Fruit fly (Drosophila melanogaster) whole organism, embryonic: ENCODE results near the gene MEP-1.

Experiments
- Atf-2 ChIP-seq: fragments of 200-800 bp; sonication (Bioruptor generic); optimal IDR thresholded peaks from 2 replicates; lab custom pipeline; 2016; ENCODE audit warnings: missing biosample characterization, missing genetic modification characterization
- BEAF-32 ChIP-seq: fragments of 200-800 bp; sonication (Bioruptor generic); optimal IDR thresholded peaks from 3 replicates; lab custom pipeline; 2017; ENCODE audit warnings: missing biosample characterization, missing genetic modification characterization, mild to moderate bottlenecking, moderate library complexity, missing genetic modification reagents
- CG11093 ChIP-seq: fragments of 200-800 bp; sonication (Bioruptor generic); IDR thresholded peaks from 3 replicates; pipeline ENCODE4 v1.3.6; 2022; ENCODE audit warnings: missing biosample characterization, missing genetic modification characterization
- CG11723 ChIP-seq: fragments of 200-800 bp; sonication (Bioruptor generic); optimal IDR thresholded peaks from 2 replicates; lab custom pipeline; 2017; ENCODE audit warnings: missing biosample characterization, mild to moderate bottlenecking, missing genetic modification characterization
- CG12104 ChIP-seq: fragments of 200-800 bp; sonication (Bioruptor generic); optimal IDR thresholded peaks from 3 replicates; lab custom pipeline; 2016; ENCODE audit warnings: missing biosample characterization, missing genetic modification characterization
- CG12299 ChIP-seq: fragments of 200-800 bp; sonication (Bioruptor generic); optimal IDR thresholded peaks from 2 replicates; lab custom pipeline; 2018; ENCODE audit warnings: missing biosample characterization, mild to moderate bottlenecking, missing genetic modification characterization
- CG12391 ChIP-seq: fragments of 200-800 bp; sonication (Bioruptor generic); optimal IDR thresholded peaks from 3 replicates; lab custom pipeline; 2018; ENCODE audit warnings: missing biosample characterization, mild to moderate bottlenecking, missing genetic modification characterization, moderate library complexity
- CG13123 ChIP-seq: fragments of 200-800 bp; sonication (Bioruptor generic); optimal IDR thresholded peaks from 2 replicates; lab custom pipeline; 2016; ENCODE audit warnings: missing biosample characterization, missing genetic modification characterization
- CG13894 ChIP-seq: fragments of 200-800 bp; sonication (Bioruptor generic); optimal IDR thresholded peaks from 3 replicates; lab custom pipeline; 2018; ENCODE audit warnings: missing biosample characterization, mild to moderate bottlenecking, missing genetic modification characterization, moderate library complexity
- CG15601 ChIP-seq: fragments of 200-800 bp; sonication (Bioruptor generic); optimal IDR thresholded peaks from 3 replicates; lab custom pipeline; 2019; ENCODE audit warnings: missing biosample characterization, mild to moderate bottlenecking, missing genetic modification characterization, moderate library complexity
- CG17361 ChIP-seq: fragments of 200-800 bp; sonication (Bioruptor generic); IDR thresholded peaks from 3 replicates; pipeline ENCODE4 v1.3.6; 2022; ENCODE audit warnings: missing biosample characterization, missing genetic modification characterization
- CG18262 ChIP-seq: fragments of 200-800 bp; optimal IDR thresholded peaks from 3 replicates; lab custom pipeline; 2019; ENCODE audit warnings: missing biosample characterization, mild to moderate bottlenecking, missing genetic modification characterization, moderate library complexity
- CG2129 ChIP-seq: fragments of 200-800 bp; sonication (Bioruptor generic); IDR thresholded peaks from 2 replicates; pipeline ENCODE4 v1.3.6; 2022; ENCODE audit warnings: missing biosample characterization, missing genetic modification characterization; ENCODE audit not compliant: partially characterized antibody
- CG30020 ChIP-seq: fragments of 200-800 bp; optimal IDR thresholded peaks from 2 replicates; lab custom pipeline; 2019; ENCODE audit warnings: missing biosample characterization, mild to moderate bottlenecking, missing genetic modification characterization, moderate library complexity
- CG42726 ChIP-seq: fragments of 200-800 bp; sonication (Bioruptor generic); IDR thresholded peaks from 2 replicates; pipeline ENCODE4 v1.3.6; 2022; ENCODE audit warnings: missing biosample characterization, missing genetic modification characterization; ENCODE audit not compliant: partially characterized antibody
- CG43689 ChIP-seq: fragments of 200-800 bp; sonication (Bioruptor generic); IDR thresholded peaks from 2 replicates; pipeline ENCODE4 v1.3.6; 2022; ENCODE audit warnings: missing biosample characterization, missing genetic modification characterization
- CG4820 ChIP-seq: fragments of 200-800 bp; sonication (Bioruptor generic); optimal IDR thresholded peaks from 3 replicates; lab custom pipeline; 2016; ENCODE audit warnings: missing biosample characterization, missing genetic modification characterization
- CG6854 ChIP-seq: fragments of 200-800 bp; sonication (Bioruptor generic); optimal IDR thresholded peaks from 3 replicates; lab custom pipeline; 2017; ENCODE audit warnings: missing biosample characterization, mild to moderate bottlenecking, missing genetic modification characterization
- CG8765 ChIP-seq: fragments of 200-800 bp; sonication (Bioruptor generic); IDR thresholded peaks from 2 replicates; pipeline ENCODE4 v1.3.6; 2022; ENCODE audit warnings: missing biosample characterization, missing genetic modification characterization
- CG9817 ChIP-seq: fragments of 200-800 bp; sonication (Bioruptor generic); optimal IDR thresholded peaks from 2 replicates; lab custom pipeline; 2018; ENCODE audit warnings: missing biosample characterization, mild to moderate bottlenecking, missing genetic modification characterization, moderate library complexity
- Dip2 ChIP-seq: fragments of 200-800 bp; sonication (Bioruptor generic); IDR thresholded peaks from 2 replicates; pipeline ENCODE4 v1.3.6; 2022; ENCODE audit warnings: missing biosample characterization, missing genetic modification characterization
- Doc2 ChIP-seq: fragments of 200-800 bp; sonication (Bioruptor generic); IDR thresholded peaks from 2 replicates; pipeline ENCODE4 v1.3.6; 2022; ENCODE audit warnings: missing biosample characterization, missing genetic modification characterization
- Elba2 ChIP-seq: fragments of 200-800 bp; sonication (Bioruptor generic); optimal IDR thresholded peaks from 3 replicates; lab custom pipeline; 2016; ENCODE audit warnings: missing biosample characterization, missing genetic modification characterization
- Ets65A ChIP-seq: fragments of 200-800 bp; sonication (Bioruptor generic); peaks from one replicate; lab custom pipeline; 2016; ENCODE audit warnings: missing biosample characterization, missing genetic modification characterization
- H2.0 ChIP-seq: fragments of 200-800 bp; sonication (Bioruptor generic); IDR thresholded peaks from 2 replicates; pipeline ENCODE4 v1.3.6; 2022; ENCODE audit warnings: missing biosample characterization, missing genetic modification characterization
- HLH4C ChIP-seq: fragments of 200-800 bp; sonication (Bioruptor generic); IDR thresholded peaks from 3 replicates; pipeline ENCODE4 v1.3.6; 2022; ENCODE audit warnings: missing biosample characterization, missing genetic modification characterization; ENCODE audit not compliant: partially characterized antibody
- HmgZ ChIP-seq: fragments of 200-800 bp; sonication (Bioruptor generic); optimal IDR thresholded peaks from 2 replicates; lab custom pipeline; 2018; ENCODE audit warnings: missing biosample characterization, mild to moderate bottlenecking, missing genetic modification characterization
- Hr78 ChIP-seq, 2 experiments: fragments of 200-800 bp in 1 of 2; fragments of >200 bp in 1 of 2; sonication (Bioruptor generic) in 1 of 2; optimal IDR thresholded peaks; 2 replicates each; lab custom pipeline; 2017 to 2019; ENCODE audit warnings: missing biosample characterization in 2 of 2, missing genetic modification characterization in 2 of 2, mild to moderate bottlenecking in 1 of 2, moderate library complexity in 1 of 2
- Lpt ChIP-seq: fragments of >200 bp; optimal IDR thresholded peaks from 2 replicates; lab custom pipeline; 2018; ENCODE audit warnings: missing biosample characterization, missing genetic modification characterization
- Mrtf ChIP-seq: fragments of 200-800 bp; sonication (Bioruptor generic); IDR thresholded peaks from 3 replicates; pipeline ENCODE4 v1.3.6; 2022; ENCODE audit warnings: missing biosample characterization, missing genetic modification characterization
- Pdp1 ChIP-seq, 2 experiments: fragments of 200-800 bp; sonication (Bioruptor generic); optimal IDR thresholded peaks; 3 replicates each; lab custom pipeline; 2016; ENCODE audit warnings: missing biosample characterization in 2 of 2, missing genetic modification characterization in 2 of 2, mild to moderate bottlenecking in 1 of 2, moderate library complexity in 1 of 2
- Sin3A ChIP-seq: fragments of >200 bp; optimal IDR thresholded peaks from 2 replicates; lab custom pipeline; 2018
- Sox102F ChIP-seq: fragments of 200-800 bp; sonication (Bioruptor generic); optimal IDR thresholded peaks from 2 replicates; lab custom pipeline; 2018; ENCODE audit warnings: missing biosample characterization, mild to moderate bottlenecking, missing genetic modification characterization, moderate library complexity
- amos ChIP-seq: fragments of 200-800 bp; sonication (Bioruptor generic); IDR thresholded peaks from 2 replicates; pipeline ENCODE4 v1.3.6; 2022; ENCODE audit warnings: missing biosample characterization, missing genetic modification characterization; ENCODE audit not compliant: partially characterized antibody
- bowl ChIP-seq: fragments of 200-800 bp; sonication (Bioruptor generic); IDR thresholded peaks from 2 replicates; pipeline ENCODE4 v1.3.6; 2022; ENCODE audit warnings: missing biosample characterization, missing genetic modification characterization
- chn ChIP-seq: fragments of 200-800 bp; sonication (Bioruptor generic); optimal IDR thresholded peaks from 2 replicates; lab custom pipeline; 2016; ENCODE audit warnings: missing biosample characterization, missing genetic modification characterization
- da ChIP-seq: fragments of 200-800 bp; sonication (Bioruptor generic); optimal IDR thresholded peaks from 2 replicates; lab custom pipeline; 2016; ENCODE audit warnings: missing biosample characterization, missing genetic modification characterization
- dan ChIP-seq: fragments of 200-800 bp; sonication (Bioruptor generic); IDR thresholded peaks from 2 replicates; pipeline ENCODE4 v1.3.6; 2022; ENCODE audit warnings: missing biosample characterization, missing genetic modification characterization
- fd64A ChIP-seq: fragments of 200-800 bp; sonication (Bioruptor generic); optimal IDR thresholded peaks from 3 replicates; lab custom pipeline; 2018; ENCODE audit warnings: missing biosample characterization, mild to moderate bottlenecking, missing genetic modification characterization
- fru ChIP-seq: fragments of >200 bp; optimal IDR thresholded peaks from 2 replicates; lab custom pipeline; 2017
- ftz-f1 ChIP-seq: fragments of 200-800 bp; sonication (Bioruptor generic); optimal IDR thresholded peaks from 2 replicates; lab custom pipeline; 2016; ENCODE audit warnings: missing biosample characterization, missing genetic modification characterization
- fu2 ChIP-seq: fragments of 200-800 bp; sonication (Bioruptor generic); optimal IDR thresholded peaks from 2 replicates; lab custom pipeline; 2016; ENCODE audit warnings: missing biosample characterization, missing genetic modification characterization
- h ChIP-seq: fragments of >200 bp; optimal IDR thresholded peaks from 2 replicates; lab custom pipeline; 2017
- jumu ChIP-seq: fragments of 200-800 bp; sonication (Bioruptor generic); optimal IDR thresholded peaks from 3 replicates; lab custom pipeline; 2016; ENCODE audit warnings: missing biosample characterization, missing genetic modification characterization
- klu ChIP-seq: fragments of 200-800 bp; sonication (Bioruptor generic); IDR thresholded peaks from 2 replicates; pipeline ENCODE4 v1.3.6; 2022; ENCODE audit warnings: missing biosample characterization, missing genetic modification characterization
- pb ChIP-seq: fragments of 200-800 bp; sonication (Bioruptor generic); optimal IDR thresholded peaks from 3 replicates; lab custom pipeline; 2016; ENCODE audit warnings: missing biosample characterization, missing genetic modification characterization
- ranshi ChIP-seq: fragments of 200-800 bp; sonication (Bioruptor generic); IDR thresholded peaks from 2 replicates; pipeline ENCODE4 v1.3.6; 2022; ENCODE audit warnings: missing biosample characterization, missing genetic modification characterization
- rib ChIP-seq: fragments of 200-800 bp; sonication (Bioruptor generic); IDR thresholded peaks from 2 replicates; pipeline ENCODE4 v1.3.6; 2022; ENCODE audit warnings: missing biosample characterization, missing genetic modification characterization
- sob ChIP-seq: fragments of 200-800 bp; sonication (Bioruptor generic); IDR thresholded peaks from 2 replicates; pipeline ENCODE4 v1.3.6; 2022; ENCODE audit warnings: missing biosample characterization, missing genetic modification characterization
- ttk ChIP-seq: fragments of 200-800 bp; sonication (Bioruptor generic); IDR thresholded peaks from 2 replicates; pipeline ENCODE4 v2.1.2; 2022; ENCODE audit warnings: missing biosample characterization, missing genetic modification characterization

The MEP-1 gene

DNA sequence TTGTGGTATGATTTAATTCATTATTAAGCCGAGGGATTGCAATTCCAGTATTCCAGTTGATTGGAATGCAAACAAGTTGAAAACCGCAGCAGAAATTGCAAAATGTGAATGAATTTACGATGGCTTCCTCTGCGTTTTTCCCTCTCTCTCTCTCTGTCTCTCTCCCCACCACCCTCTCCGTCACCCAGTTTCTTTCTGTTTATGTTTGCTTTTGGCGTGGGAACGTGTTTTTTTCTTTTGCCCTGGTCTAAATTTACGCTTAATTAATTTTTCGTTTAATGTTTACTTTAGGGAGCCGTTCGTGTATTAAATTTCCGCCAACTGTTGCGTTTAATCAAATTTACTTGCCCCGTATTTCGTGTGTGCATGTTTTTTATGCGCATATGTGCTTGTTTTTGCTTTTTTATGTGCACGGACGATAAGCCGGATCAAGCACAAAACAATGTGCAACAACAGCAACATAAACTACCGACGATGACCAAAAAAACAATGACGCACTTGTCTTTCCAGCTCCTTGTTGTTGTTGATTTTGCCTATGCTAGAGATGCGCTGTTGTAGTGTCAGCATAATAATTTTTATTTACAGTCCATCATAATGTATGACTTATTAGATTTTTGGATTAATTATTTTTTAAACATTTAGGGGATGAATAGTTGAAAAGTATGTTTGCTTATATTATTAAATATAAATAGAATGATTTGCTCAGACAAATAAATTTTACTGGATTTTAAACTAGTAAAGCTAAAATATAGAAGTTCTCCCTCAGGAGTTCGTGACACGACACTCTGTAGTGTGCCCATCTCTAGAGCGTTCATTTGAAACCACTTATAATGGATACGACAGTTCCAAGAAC, 41.4 kb upstream of the MEP-1 start (continued):
- TF ChIP-seq Sin3A (lab: Kevin White, UChicago) (no peak), CG9817 (peak; percentile 69), CG12391 (peak; percentile 86), CG11093 (GFP tag; lab: Robert Waterston, UW) (peak; percentile 64), CG2129 (peak; percentile 89), CG13894 (peak; percentile 77), CG8765 (GFP tag; lab: Robert Waterston, UW) (no peak), klu (GFP tag; lab: Robert Waterston, UW) (no peak; the same call in 1 of the 2 replicates), Sox102F (peak; percentile 80), h (lab: Kevin White, UChicago) (no peak), Doc2 (GFP tag; lab: Robert Waterston, UW) (0 out of 2 replicates have a peak, but pooled peaks have one; percentile 25), CG13123 (GFP tag; lab: Kevin White, UChicago) (peak; percentile 60), ranshi (GFP tag; lab: Robert Waterston, UW) (peak; percentile 74), jumu (GFP tag; lab: Kevin White, UChicago) (no peak), BEAF-32 (GFP tag; lab: Kevin White, UChicago) (peak; percentile 79), fru (no peak), CG12104 (GFP tag; lab: Kevin White, UChicago) (peak; percentile 82), CG17361 (peak; percentile 59; the same call in 2 of the 3 replicates), Mrtf (no peak), CG4820 (GFP tag; lab: Kevin White, UChicago) (peak; percentile 56), ftz-f1 (no peak), CG11723 (GFP tag; lab: Kevin White, UChicago) (peak; percentile 45), Lpt (GFP tag; lab: Kevin White, UChicago) (no peak), CG6854 (peak; percentile 54), fu2 (no peak), CG12299 (peak; percentile 22), HmgZ (tag; lab: Kevin White, UChicago) (peak; percentile 67), bowl (GFP tag; lab: Robert Waterston, UW) (0 out of 2 replicates have a peak, but pooled peaks have one; percentile 8), amos (peak; percentile 66), CG43689 (GFP tag; lab: Robert Waterston, UW) (no peak), fd64A (GFP tag; lab: Kevin White, UChicago) (no peak), Pdp1 (GFP tag; optimal IDR thresholded peaks at IDR 0.05; lab: Kevin White, UChicago) (peak in 1 of 2 experiments; percentile 17), rib (GFP tag; lab: Robert Waterston, UW) (peak; percentile 25; the same call in 1 of the 2 replicates), CG15601 (tag; lab: Kevin White, UChicago) (peak; percentile 66), sob (GFP tag; lab: Robert Waterston, UW) (peak; percentile 64), Hr78 (GFP tag; optimal IDR thresholded peaks at IDR 0.05; lab: Kevin White, UChicago) (peak in 1 of 2 experiments; percentile 48), ttk (GFP tag; lab: Robert Waterston, UW) (peak; percentile 38; the same call in 1 of the 2 replicates), HLH4C (peak; percentile 58; the same call in 2 of the 3 replicates), Atf-2 (no peak), dan (GFP tag; lab: Robert Waterston, UW) (no peak), CG18262 (tag; lab: Kevin White, UChicago) (no peak), da (no peak), CG30020 (tag; lab: Kevin White, UChicago) (peak; percentile 61), Ets65A (GFP tag; lab: Kevin White, UChicago) (peak; percentile 86), CG42726 (GFP tag; lab: Robert Waterston, UW) (no peak), Elba2 (GFP tag; lab: Kevin White, UChicago) (no peak), chn (peak; percentile 10), Dip2 (no peak), H2.0 (GFP tag; lab: Robert Waterston, UW) (peak; percentile 71), pb (GFP tag; lab: Kevin White, UChicago) (no peak)
